Fruit fly (Drosophila melanogaster) whole organism, prepupa: ENCODE measurements around the gene CG32081.

Experiments
- CG10631 ChIP-seq: fragments of 200-800 bp; sonication (Bioruptor generic); optimal IDR thresholded peaks from 2 replicates; lab custom pipeline; 2016; ENCODE audit warnings: missing biosample characterization, missing genetic modification characterization
- CG10669 ChIP-seq: fragments of 200-800 bp; sonication (Bioruptor generic); optimal IDR thresholded peaks from 3 replicates; lab custom pipeline; 2018; ENCODE audit warnings: missing biosample characterization, mild to moderate bottlenecking, missing genetic modification characterization, moderate library complexity
- CG4318 ChIP-seq: fragments of 200-800 bp; sonication (Bioruptor generic); optimal IDR thresholded peaks from 3 replicates; lab custom pipeline; 2017; ENCODE audit warnings: missing biosample characterization, mild to moderate bottlenecking, missing genetic modification characterization
- CG6163 ChIP-seq: fragments of 200-800 bp; sonication (Bioruptor generic); IDR thresholded peaks from 3 replicates; pipeline ENCODE4 v1.3.6; 2022; ENCODE audit warnings: missing biosample characterization, missing genetic modification characterization
- CG6276 ChIP-seq: fragments of 200-800 bp; sonication (Bioruptor generic); optimal IDR thresholded peaks from 2 replicates; lab custom pipeline; 2017; ENCODE audit warnings: missing biosample characterization, mild to moderate bottlenecking, missing genetic modification characterization
- CG8119 ChIP-seq: fragments of 200-800 bp; sonication (Bioruptor generic); IDR thresholded peaks from 3 replicates; pipeline ENCODE4 v1.3.6; 2022; ENCODE audit warnings: missing biosample characterization, missing genetic modification characterization
- CG8632 ChIP-seq: fragments of 200-800 bp; sonication (Bioruptor generic); optimal IDR thresholded peaks from 3 replicates; lab custom pipeline; 2016; ENCODE audit warnings: missing biosample characterization, missing genetic modification characterization
- CG9139 ChIP-seq: fragments of 200-800 bp; sonication (Bioruptor generic); optimal IDR thresholded peaks from 3 replicates; lab custom pipeline; 2017; ENCODE audit warnings: missing biosample characterization, mild to moderate bottlenecking, missing genetic modification characterization
- Eip78C ChIP-seq: fragments of 200-800 bp; sonication (Bioruptor generic); peaks from one replicate; lab custom pipeline; 2016; ENCODE audit warnings: missing biosample characterization, missing genetic modification characterization
- Lpt ChIP-seq: fragments of 200-800 bp; sonication (Bioruptor generic); optimal IDR thresholded peaks from 3 replicates; lab custom pipeline; 2016; ENCODE audit warnings: missing biosample characterization, missing genetic modification characterization
- OdsH ChIP-seq: fragments of 200-800 bp; sonication (Bioruptor generic); optimal IDR thresholded peaks from 3 replicates; lab custom pipeline; 2016; ENCODE audit warnings: missing biosample characterization, missing genetic modification characterization
- Smox ChIP-seq: fragments of 200-800 bp; sonication (Bioruptor generic); optimal IDR thresholded peaks from 3 replicates; lab custom pipeline; 2016; ENCODE audit warnings: missing biosample characterization, missing genetic modification characterization
- Sox102F ChIP-seq: fragments of 200-800 bp; sonication (Bioruptor generic); optimal IDR thresholded peaks from 2 replicates; lab custom pipeline; 2016; ENCODE audit warnings: missing biosample characterization, mild to moderate bottlenecking, missing genetic modification characterization
- fkh ChIP-seq: fragments of 200-800 bp; sonication (Bioruptor generic); optimal IDR thresholded peaks from 3 replicates; lab custom pipeline; 2017; ENCODE audit warnings: missing biosample characterization, mild to moderate bottlenecking, missing genetic modification characterization, moderate library complexity

DNA sequence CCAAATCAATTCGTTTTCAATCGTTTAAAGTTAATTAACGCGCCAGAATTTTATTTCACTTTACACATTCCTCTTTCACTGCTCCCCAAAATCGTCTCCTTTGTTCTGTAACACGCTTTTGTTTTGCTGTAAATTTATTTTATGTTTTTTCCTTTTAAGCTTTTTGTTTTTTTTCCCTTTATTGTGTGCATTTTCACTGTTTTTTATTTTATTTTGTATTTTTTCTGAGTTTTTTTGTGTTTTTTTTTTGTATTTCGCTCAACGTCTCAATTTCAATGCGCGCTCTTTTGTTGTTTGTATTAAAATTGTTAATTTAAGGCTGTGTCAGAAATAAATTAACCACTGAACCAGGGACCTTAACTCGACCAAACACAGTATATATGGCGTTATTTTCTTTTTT, 20.9 kb upstream of the CG32081 start:
- no peak for TF ChIP-seq fkh (GFP tag; lab: Kevin White, UChicago)
- peak; percentile 33 for TF ChIP-seq CG8632 (GFP tag; lab: Kevin White, UChicago)
- peak; percentile 69 for TF ChIP-seq Eip78C (GFP tag; lab: Kevin White, UChicago)
- no peak for TF ChIP-seq CG6163 (GFP tag; lab: Robert Waterston, UW)
- no peak for TF ChIP-seq CG8119
- no peak for TF ChIP-seq CG6276 (GFP tag; lab: Kevin White, UChicago)
- TF ChIP-seq Smox (GFP tag; lab: Kevin White, UChicago), result no peak
- TF ChIP-seq OdsH (GFP tag; lab: Kevin White, UChicago), result no peak
- TF ChIP-seq Sox102F (GFP tag; lab: Kevin White, UChicago), result no peak
- no peak for TF ChIP-seq Lpt (GFP tag; lab: Kevin White, UChicago)
- no peak for TF ChIP-seq CG10669 (GFP tag; lab: Kevin White, UChicago)
- TF ChIP-seq CG4318 (GFP tag; lab: Kevin White, UChicago), result no peak
- TF ChIP-seq CG10631 (GFP tag; lab: Kevin White, UChicago), result no peak
- TF ChIP-seq CG9139, result peak; percentile 3
